Fruit fly (Drosophila melanogaster) whole organism: ENCODE data around the gene CG7182.

Experiments
- CG8478 ChIP-seq: fragments of >200 bp; optimal IDR thresholded peaks from 2 replicates; lab custom pipeline; 2018; ENCODE audit warnings: inconsistent platforms
- Dll ChIP-seq: fragments of >200 bp; optimal IDR thresholded peaks from 2 replicates; lab custom pipeline; 2017
- EcR ChIP-seq, 2 experiments: fragments of >200 bp; optimal IDR thresholded peaks; 2 replicates each; lab custom pipeline; 2017; ENCODE audit warnings: missing biosample characterization in 2 of 2, missing genetic modification characterization in 2 of 2, missing genetic modification reagents in 2 of 2
- pan ChIP-seq: fragments of >200 bp; optimal IDR thresholded peaks from 2 replicates; lab custom pipeline; 2017
- psq ChIP-seq: fragments of >200 bp; optimal IDR thresholded peaks from 2 replicates; lab custom pipeline; 2017
- usp ChIP-seq: fragments of >200 bp; optimal IDR thresholded peaks from 2 replicates; lab custom pipeline; 2017; ENCODE audit warnings: missing biosample characterization, missing genetic modification characterization, mixed read lengths

Gene CG7182

dm6 chr3L:8371538-8371937 is 25.4 kb upstream of the CG7182 start:
- TF ChIP-seq Dll (lab: Kevin White, UChicago) (no peak), usp (GFP tag; lab: Kevin White, UChicago) (no peak), psq (no peak), pan (lab: Kevin White, UChicago) (no peak)

dm6 chr3L:8370922-8371321 is 24.7 kb upstream of the CG7182 start:
- TF ChIP-seq psq (no peak), Dll (lab: Kevin White, UChicago) (no peak), usp (GFP tag; lab: Kevin White, UChicago) (no peak), CG8478 (lab: Kevin White, UChicago) (no peak), pan (lab: Kevin White, UChicago) (no peak), EcR (GFP tag; optimal IDR thresholded peaks at IDR 0.05; lab: Kevin White, UChicago) (no peak)

- TF ChIP-seq Dll (lab: Kevin White, UChicago): no peak
- no peak for TF ChIP-seq usp (GFP tag; lab: Kevin White, UChicago)
- TF ChIP-seq psq: no peak
- TF ChIP-seq CG8478 (lab: Kevin White, UChicago): no peak
- no peak for TF ChIP-seq pan (lab: Kevin White, UChicago)
- no peak for TF ChIP-seq EcR (GFP tag; optimal IDR thresholded peaks at IDR 0.05; lab: Kevin White, UChicago)
Measured at dm6 chr3L:8369456-8369855, 23.3 kb upstream of the CG7182 start.

dm6 chr3L:8368694-8369344 is 22.6 kb upstream of the CG7182 start:
- TF ChIP-seq EcR (GFP tag; optimal IDR thresholded peaks at IDR 0.05; lab: Kevin White, UChicago): peak in 1 of 2 experiments; percentile 9
- no peak for TF ChIP-seq psq

- TF ChIP-seq psq (no peak), CG8478 (lab: Kevin White, UChicago) (no peak), EcR (GFP tag; optimal IDR thresholded peaks at IDR 0.05; lab: Kevin White, UChicago) (no peak), Dll (lab: Kevin White, UChicago) (no peak), usp (GFP tag; lab: Kevin White, UChicago) (no peak), pan (lab: Kevin White, UChicago) (no peak)
Measured at dm6 chr3L:8363266-8363665, 17.1 kb upstream of the CG7182 start.

dm6 chr3L:8360643-8361110 is 14.5 kb upstream of the CG7182 start, which contains the start of gene Idh:
Gene Idh, minus strand, starts transcription at chr3L:8360906.
- TF ChIP-seq psq (no peak), EcR (GFP tag; optimal IDR thresholded peaks at IDR 0.05; lab: Kevin White, UChicago) (no peak), Dll (lab: Kevin White, UChicago) (no peak), usp (GFP tag; lab: Kevin White, UChicago) (no peak), pan (lab: Kevin White, UChicago) (no peak), CG8478 (lab: Kevin White, UChicago) (no peak)

- TF ChIP-seq psq (no peak), CG8478 (lab: Kevin White, UChicago) (no peak), pan (lab: Kevin White, UChicago) (no peak), Dll (lab: Kevin White, UChicago) (no peak), EcR (GFP tag; optimal IDR thresholded peaks at IDR 0.05; lab: Kevin White, UChicago) (no peak), usp (GFP tag; lab: Kevin White, UChicago) (no peak)
Measured at dm6 chr3L:8360063-8360642, 14.0 kb upstream of the CG7182 start.

- TF ChIP-seq psq (no peak), EcR (GFP tag; optimal IDR thresholded peaks at IDR 0.05; lab: Kevin White, UChicago) (no peak), usp (GFP tag; lab: Kevin White, UChicago) (no peak), CG8478 (lab: Kevin White, UChicago) (no peak), Dll (lab: Kevin White, UChicago) (no peak), pan (lab: Kevin White, UChicago) (no peak)
Measured at dm6 chr3L:8358776-8359455, 12.7 kb upstream of the CG7182 start.

dm6 chr3L:8358138-8358537 is 12.0 kb upstream of the CG7182 start:
- TF ChIP-seq Dll (lab: Kevin White, UChicago): no peak
- TF ChIP-seq CG8478 (lab: Kevin White, UChicago): no peak
- no peak for TF ChIP-seq psq
- no peak for TF ChIP-seq EcR (GFP tag; optimal IDR thresholded peaks at IDR 0.05; lab: Kevin White, UChicago)
- TF ChIP-seq pan (lab: Kevin White, UChicago): no peak
- TF ChIP-seq usp (GFP tag; lab: Kevin White, UChicago): no peak

- no peak for TF ChIP-seq CG8478 (lab: Kevin White, UChicago)
- TF ChIP-seq EcR (GFP tag; optimal IDR thresholded peaks at IDR 0.05; lab: Kevin White, UChicago): no peak
- TF ChIP-seq Dll (lab: Kevin White, UChicago): no peak
- TF ChIP-seq usp (GFP tag; lab: Kevin White, UChicago): no peak
- no peak for TF ChIP-seq psq
- no peak for TF ChIP-seq pan (lab: Kevin White, UChicago)
Measured at dm6 chr3L:8356196-8356595, 10.0 kb upstream of the CG7182 start, which contains the start of gene Culd. Gene Culd, minus strand, starts transcription at chr3L:8356296.

dm6 chr3L:8347346-8347745 is 1.2 kb upstream of the CG7182 start:
- TF ChIP-seq pan (lab: Kevin White, UChicago) (no peak), psq (no peak), EcR (GFP tag; optimal IDR thresholded peaks at IDR 0.05; lab: Kevin White, UChicago) (no peak), CG8478 (lab: Kevin White, UChicago) (no peak), usp (GFP tag; lab: Kevin White, UChicago) (no peak), Dll (lab: Kevin White, UChicago) (no peak)
